Worm (Caenorhabditis elegans) whole organism, L4 larva: ENCODE measurements around the gene oac-8.

ENCODE experiments used
- F10B5.3 ChIP-seq: sonication (generic microtip); optimal IDR thresholded peaks from 2 replicates; lab custom pipeline; 2016; ENCODE audit warnings: mild to moderate bottlenecking, missing genetic modification characterization, missing compliant biosample characterization
- R02D3.7 ChIP-seq: fragments of 150-350 bp; sonication (generic microtip); optimal IDR thresholded peaks from 3 replicates; lab custom pipeline; 2014; ENCODE audit warnings: missing biosample characterization, missing genetic modification characterization
- Y48G9A.11 ChIP-seq: fragments of 200-800 bp; sonication (Bioruptor generic); IDR thresholded peaks from 2 replicates; pipeline ENCODE4 v1.3.6; 2022; ENCODE audit warnings: missing genetic modification reagents, missing genetic modification characterization, missing compliant biosample characterization
- Y5F2A.4 ChIP-seq: fragments of 200-800 bp; sonication (Bioruptor generic); optimal IDR thresholded peaks from 2 replicates; lab custom pipeline; 2018; ENCODE audit warnings: mild to moderate bottlenecking, missing genetic modification characterization, missing compliant biosample characterization
- aha-1 ChIP-seq: fragments of 150-350 bp; peaks from one replicate; lab custom pipeline; 2014; ENCODE audit warnings: missing biosample characterization, missing genetic modification characterization
- attf-4 ChIP-seq: sonication (generic microtip); optimal IDR thresholded peaks from 3 replicates; lab custom pipeline; 2017; ENCODE audit warnings: missing biosample characterization, missing genetic modification characterization
- ces-1 ChIP-seq: fragments of 150-350 bp; sonication (generic microtip); optimal IDR thresholded peaks from 4 replicates; lab custom pipeline; 2014; ENCODE audit warnings: missing biosample characterization, missing genetic modification reagents, missing genetic modification characterization
- daf-12 ChIP-seq: fragments of 150-350 bp; optimal IDR thresholded peaks from 2 replicates; lab custom pipeline; 2014; ENCODE audit warnings: missing biosample characterization, missing genetic modification reagents, missing genetic modification characterization
- dmd-6 ChIP-seq: fragments of 200-800 bp; sonication (Bioruptor generic); IDR thresholded peaks from 2 replicates; pipeline ENCODE4 v1.3.6; 2022; ENCODE audit warnings: missing genetic modification reagents, missing genetic modification characterization, missing compliant biosample characterization
- fkh-10 ChIP-seq: fragments of 150-350 bp; optimal IDR thresholded peaks from 2 replicates; lab custom pipeline; 2014; ENCODE audit warnings: missing biosample characterization, missing genetic modification reagents, missing genetic modification characterization
- fos-1 ChIP-seq: fragments of 150-350 bp; optimal IDR thresholded peaks from 2 replicates; lab custom pipeline; 2014; ENCODE audit warnings: missing biosample characterization, missing genetic modification characterization
- gei-8 ChIP-seq: fragments of 200-800 bp; sonication (Bioruptor generic); optimal IDR thresholded peaks from 2 replicates; lab custom pipeline; 2018; ENCODE audit warnings: mild to moderate bottlenecking, missing genetic modification characterization, missing compliant biosample characterization
- hif-1 ChIP-seq, 2 experiments: sonication (generic microtip); optimal IDR thresholded peaks; 2 replicates each; lab custom pipeline; 2016 to 2017; ENCODE audit warnings: missing compliant biosample characterization in 2 of 2, missing genetic modification characterization in 2 of 2, missing genetic modification reagents in 2 of 2, missing genotype in 2 of 2, mild to moderate bottlenecking in 1 of 2
- hlh-30 ChIP-seq: sonication (generic microtip); optimal IDR thresholded peaks from 2 replicates; lab custom pipeline; 2017; ENCODE audit warnings: antibody characterized with exemption, mild to moderate bottlenecking, missing genetic modification characterization, missing compliant biosample characterization; ENCODE audit not compliant: insufficient read depth
- lim-7 ChIP-seq: fragments of 200-800 bp; sonication (Bioruptor generic); IDR thresholded peaks from 2 replicates; pipeline ENCODE4 v1.3.6; 2022; ENCODE audit warnings: missing genetic modification characterization, missing compliant biosample characterization
- lin-13 ChIP-seq: fragments of 150-350 bp; optimal IDR thresholded peaks from 2 replicates; lab custom pipeline; 2014; ENCODE audit warnings: missing biosample characterization, missing genetic modification reagents, missing genetic modification characterization
- lir-3 ChIP-seq: sonication (generic microtip); optimal IDR thresholded peaks from 2 replicates; lab custom pipeline; 2016; ENCODE audit warnings: mild to moderate bottlenecking, missing genetic modification characterization, missing compliant biosample characterization
- lsy-2 ChIP-seq, 2 experiments: fragments of 150-350 bp in 1 of 2; sonication (generic microtip) in 1 of 2; optimal IDR thresholded peaks; 2 replicates each; lab custom pipeline; 2014 to 2017; ENCODE audit warnings: missing biosample characterization in 2 of 2, missing genetic modification characterization in 2 of 2
- madf-5 ChIP-seq, 2 experiments: fragments of 200-800 bp; sonication (Bioruptor generic); IDR thresholded peaks; 2 replicates each; pipeline ENCODE4 v1.3.6; 2022; ENCODE audit warnings: missing compliant biosample characterization in 2 of 2, missing genetic modification characterization in 2 of 2
- mes-2 ChIP-seq: sonication (generic microtip); optimal IDR thresholded peaks from 2 replicates; lab custom pipeline; 2016; ENCODE audit warnings: missing genotype, mild to moderate bottlenecking, missing genetic modification characterization, missing compliant biosample characterization; ENCODE audit not compliant: poor library complexity, severe bottlenecking
- mxl-2 ChIP-seq: fragments of 200-800 bp; sonication (Bioruptor generic); conservative IDR thresholded peaks from 2 replicates; pipeline ENCODE4 v1.3.6; 2022; ENCODE audit warnings: missing genetic modification reagents, missing genetic modification characterization, missing compliant biosample characterization
- nhr-11 ChIP-seq: fragments of 150-350 bp; optimal IDR thresholded peaks from 2 replicates; lab custom pipeline; 2014; ENCODE audit warnings: missing biosample characterization, missing genetic modification characterization
- nhr-25 ChIP-seq: sonication (generic microtip); optimal IDR thresholded peaks from 2 replicates; lab custom pipeline; 2017; ENCODE audit warnings: missing genetic modification characterization, mild to moderate bottlenecking, missing compliant biosample characterization, antibody characterized with exemption, moderate library complexity, borderline replicate concordance; ENCODE audit not compliant: insufficient read depth
- nhr-42 ChIP-seq: fragments of 200-800 bp; sonication (Bioruptor generic); IDR thresholded peaks from 2 replicates; pipeline ENCODE4 v1.3.6; 2022; ENCODE audit warnings: missing genetic modification characterization, missing compliant biosample characterization
- nhr-77 ChIP-seq: fragments of 150-350 bp; optimal IDR thresholded peaks from 2 replicates; lab custom pipeline; 2014; ENCODE audit warnings: missing biosample characterization, missing genetic modification characterization
- pha-4 ChIP-seq, 2 experiments: fragments of 150-350 bp in 1 of 2; fragments of 200-800 bp in 1 of 2; sonication (Bioruptor generic) in 1 of 2; IDR thresholded peaks in 1 of 2; optimal IDR thresholded peaks in 1 of 2; 2 replicates each; pipeline versions ENCODE4 v1.3.6 to Lab custom; 2014 to 2022; ENCODE audit warnings: missing genetic modification characterization in 2 of 2, missing genetic modification reagents in 2 of 2, missing biosample characterization in 1 of 2, missing compliant biosample characterization in 1 of 2
- saeg-2 ChIP-seq: fragments of 200-800 bp; sonication (Bioruptor generic); IDR thresholded peaks from 2 replicates; pipeline ENCODE4 v1.3.6; 2022; ENCODE audit warnings: missing genetic modification reagents, missing genetic modification characterization, missing compliant biosample characterization
- sdz-12 ChIP-seq: fragments of 200-800 bp; sonication (Bioruptor generic); optimal IDR thresholded peaks from 2 replicates; lab custom pipeline; 2018; ENCODE audit warnings: mild to moderate bottlenecking, missing genetic modification characterization, missing compliant biosample characterization
- tag-97 ChIP-seq: fragments of 200-800 bp; sonication (Bioruptor generic); IDR thresholded peaks from 2 replicates; pipeline ENCODE4 v1.3.6; 2022; ENCODE audit warnings: missing genetic modification characterization, missing compliant biosample characterization
- tra-1 ChIP-seq: fragments of 200-800 bp; sonication (Bioruptor generic); IDR thresholded peaks from 2 replicates; pipeline ENCODE4 v1.3.6; 2022; ENCODE audit warnings: missing genetic modification reagents, missing genetic modification characterization, missing compliant biosample characterization
- unc-39 ChIP-seq: sonication (generic microtip); optimal IDR thresholded peaks from 2 replicates; lab custom pipeline; 2017; ENCODE audit warnings: missing biosample characterization, missing genetic modification characterization
- unc-62 ChIP-seq, 3 experiments: fragments of 150-350 bp in 1 of 3; sonication (generic microtip); optimal IDR thresholded peaks in 2 of 3; peaks in 1 of 3; 1 replicate in 1 of 3; 2 replicates in 2 of 3; lab custom pipeline; 2014 to 2017; ENCODE audit warnings: missing biosample characterization in 3 of 3, missing genetic modification characterization in 3 of 3, missing genetic modification reagents in 3 of 3, missing genotype in 1 of 3
- vab-7 ChIP-seq: fragments of 200-800 bp; sonication (Bioruptor generic); IDR thresholded peaks from 2 replicates; pipeline ENCODE4 v1.3.6; 2022; ENCODE audit warnings: missing genetic modification reagents, missing genetic modification characterization, missing compliant biosample characterization
- zfp-3 ChIP-seq: fragments of 200-800 bp; sonication (Bioruptor generic); conservative IDR thresholded peaks from 2 replicates; pipeline ENCODE4 v1.3.6; 2022; ENCODE audit warnings: missing genetic modification reagents, missing genetic modification characterization, missing compliant biosample characterization
- ztf-11 ChIP-seq: fragments of 150-350 bp; optimal IDR thresholded peaks from 2 replicates; lab custom pipeline; 2014; ENCODE audit warnings: missing biosample characterization, missing genetic modification characterization

oac-8 gene

DNA sequence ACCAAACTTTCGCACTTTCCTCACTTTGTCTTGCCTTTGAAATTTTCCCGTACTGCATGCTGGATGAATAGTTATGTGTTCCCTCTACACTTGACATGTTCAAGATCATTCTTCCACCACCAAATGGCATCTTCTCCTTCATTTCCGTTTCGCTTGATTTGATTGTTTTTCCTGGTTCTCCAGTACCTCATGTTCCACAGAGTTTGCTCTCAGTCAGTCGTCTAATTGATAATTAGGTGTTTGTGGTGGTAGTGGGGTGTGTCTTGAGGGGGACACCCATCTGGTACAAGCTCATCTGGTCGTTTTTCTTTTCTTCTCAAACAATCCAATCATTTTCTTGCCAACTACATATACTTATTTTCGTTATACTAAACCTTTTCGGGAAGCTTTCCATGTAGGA lies 13.3 kb upstream of the oac-8 start:
- TF ChIP-seq attf-4 (tag; lab: Kevin White, UChicago) (no peak), Y5F2A.4 (GFP tag; lab: Kevin White, UChicago) (no peak), ztf-11 (tag; lab: Kevin White, UChicago) (no peak), zfp-3 (GFP tag; lab: Robert Waterston, UW) (no peak), vab-7 (no peak), lin-13 (GFP tag; lab: Kevin White, UChicago) (no peak), unc-62 (GFP tag; optimal IDR thresholded peaks at IDR 0.05 in 1 of 2; lab: Kevin White, UChicago) (no peak), unc-62 (tag; optimal IDR thresholded peaks at IDR 0.05; lab: Kevin White, UChicago) (no peak), nhr-11 (tag; lab: Kevin White, UChicago) (no peak), hif-1 (tag; optimal IDR thresholded peaks at IDR 0.05; lab: Kevin White, UChicago) (no peak), saeg-2 (GFP tag; lab: Robert Waterston, UW) (no peak), gei-8 (no peak), nhr-25 (tag; lab: Kevin White, UChicago) (no peak), tag-97 (GFP tag; lab: Robert Waterston, UW) (no peak), mxl-2 (GFP tag; lab: Robert Waterston, UW) (no peak), lsy-2 (tag; optimal IDR thresholded peaks at IDR 0.05; lab: Kevin White, UChicago) (no peak), Y48G9A.11 (no peak), mes-2 (tag; lab: Kevin White, UChicago) (no peak)

ce11 chrIV:10573471-10573870 lies 10.9 kb upstream of the oac-8 start:
- TF ChIP-seq ces-1 (GFP tag; lab: Kevin White, UChicago) (peak; percentile 81), daf-12 (tag; lab: Kevin White, UChicago) (no peak), lim-7 (GFP tag; lab: Robert Waterston, UW) (no peak), nhr-11 (tag; lab: Kevin White, UChicago) (no peak), sdz-12 (GFP tag; lab: Kevin White, UChicago) (no peak), fkh-10 (GFP tag; lab: Kevin White, UChicago) (peak; percentile 67), tra-1 (GFP tag; lab: Robert Waterston, UW) (no peak)

DNA sequence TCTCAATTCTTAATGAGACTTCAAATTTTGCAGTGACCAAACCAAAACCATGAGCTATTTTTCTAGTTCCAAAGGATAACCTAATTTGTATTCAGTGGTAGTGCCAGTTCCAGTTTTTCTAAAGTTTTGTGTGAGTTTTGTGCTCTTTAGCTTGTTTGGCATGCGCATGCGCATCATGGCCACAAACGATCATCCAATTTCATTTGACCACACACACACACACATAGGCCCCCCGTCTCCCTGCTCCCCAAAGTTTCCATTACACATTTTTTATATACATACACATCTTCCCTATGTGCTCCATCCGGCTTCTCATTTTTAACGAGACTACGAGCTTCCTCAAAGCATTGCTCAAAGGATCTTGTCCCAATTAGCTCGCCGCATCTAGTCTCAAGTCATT lies 9.9 kb upstream of the oac-8 start:
- TF ChIP-seq unc-62 (GFP tag; optimal IDR thresholded peaks at IDR 0.05 in 1 of 2; lab: Kevin White, UChicago) (no peak), unc-62 (tag; optimal IDR thresholded peaks at IDR 0.05; lab: Kevin White, UChicago) (no peak), aha-1 (tag; lab: Kevin White, UChicago) (peak; percentile 81)

DNA sequence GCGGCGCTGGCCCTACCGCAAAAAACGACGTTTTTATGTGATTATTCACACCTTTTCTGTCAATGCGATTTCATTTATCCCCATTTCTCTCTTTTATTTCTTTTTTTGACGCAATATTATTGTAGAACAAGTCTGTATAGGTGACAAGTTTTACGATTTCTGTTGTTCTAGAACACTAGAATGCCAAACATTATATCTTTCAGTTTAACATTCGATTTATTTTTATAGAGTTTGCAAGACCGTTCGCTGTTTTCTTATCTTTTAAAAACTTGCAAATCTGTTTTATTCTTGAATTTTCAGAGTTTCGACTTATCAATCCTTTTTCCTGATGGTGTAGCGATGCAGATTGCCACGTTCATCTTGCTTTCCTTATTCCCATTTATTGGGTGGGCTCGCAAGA lies 8.3 kb upstream of the oac-8 start, which contains the start of gene efn-2:
Gene efn-2, plus strand, starts transcription at position 301 of the 400 bp plus-strand sequence.
- TF ChIP-seq zfp-3 (GFP tag; lab: Robert Waterston, UW) (no peak), hlh-30 (tag; lab: Kevin White, UChicago) (no peak), unc-39 (tag; lab: Kevin White, UChicago) (no peak), F10B5.3 (tag; lab: Kevin White, UChicago) (no peak), aha-1 (tag; lab: Kevin White, UChicago) (peak; percentile 3), lir-3 (no peak)

DNA sequence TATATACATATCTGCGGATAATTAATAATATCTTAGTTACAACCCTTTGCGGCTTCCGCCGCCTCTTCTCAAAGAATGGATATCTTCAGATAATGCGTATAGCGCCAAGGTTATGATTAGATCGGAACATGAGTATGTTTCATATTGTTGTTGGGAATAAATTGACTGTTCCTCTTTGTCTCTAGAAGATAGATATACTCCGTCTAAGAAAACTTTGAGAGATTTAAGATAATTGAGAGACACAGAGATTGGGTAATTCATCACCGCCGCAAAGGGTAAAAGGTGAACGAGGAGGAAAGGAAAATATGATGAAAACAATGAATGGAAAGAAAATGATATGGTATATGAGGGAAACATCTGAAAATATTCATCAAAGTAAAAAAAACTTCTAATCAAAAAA lies 7.7 kb upstream of the oac-8 start:
- TF ChIP-seq fos-1 (tag; lab: Kevin White, UChicago), result no peak
- no peak for TF ChIP-seq pha-4 (GFP tag; IDR thresholded peaks at IDR 0.05; lab: Robert Waterston, UW)
- no peak for TF ChIP-seq pha-4 (tag; optimal IDR thresholded peaks at IDR 0.05; lab: Kevin White, UChicago)
- no peak for TF ChIP-seq dmd-6
- TF ChIP-seq unc-62 (GFP tag; optimal IDR thresholded peaks at IDR 0.05 in 1 of 2; lab: Kevin White, UChicago), result peak in 1 of 2 experiments; percentile 24
- no peak for TF ChIP-seq unc-62 (tag; optimal IDR thresholded peaks at IDR 0.05; lab: Kevin White, UChicago)
- TF ChIP-seq nhr-77 (tag; lab: Kevin White, UChicago), result no peak
- TF ChIP-seq R02D3.7 (tag; lab: Kevin White, UChicago), result no peak
- TF ChIP-seq nhr-42 (GFP tag; lab: Robert Waterston, UW), result no peak
- no peak for TF ChIP-seq ztf-11 (tag; lab: Kevin White, UChicago)
- TF ChIP-seq madf-5 (GFP tag; IDR thresholded peaks at IDR 0.05; lab: Robert Waterston, UW), result no peak
- TF ChIP-seq, all 104 proteins: peak for 1
